Fruit fly (Drosophila melanogaster): ENCODE results near the gene Mks1.

Mks1 gene

DNA sequence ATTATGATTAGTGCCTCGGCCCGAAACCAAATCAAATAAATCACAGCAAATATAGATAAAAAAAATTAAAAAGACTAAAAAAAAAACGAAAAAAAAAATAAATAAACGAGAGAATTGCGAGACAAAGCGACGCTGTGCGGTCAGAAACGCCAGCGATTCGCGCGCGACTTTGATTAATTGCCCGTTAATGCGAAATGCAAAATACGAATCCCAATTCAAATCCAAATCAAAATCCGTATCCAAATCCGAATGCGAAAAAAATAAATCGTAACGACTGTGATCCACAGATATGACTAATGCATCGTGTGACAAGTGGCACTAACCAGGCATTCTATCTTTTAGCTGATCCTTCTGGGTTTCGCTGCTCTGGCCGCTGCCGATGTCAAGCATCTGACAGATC is 8.9 kb downstream of the Mks1 start:
- TF ChIP-seq brk (GFP tag; optimal IDR thresholded peaks at IDR 0.05) (no peak), tai (GFP tag; optimal IDR thresholded peaks at IDR 0.05) (no peak), Mio (GFP tag; optimal IDR thresholded peaks at IDR 0.05) (no peak), N (GFP tag; optimal IDR thresholded peaks at IDR 0.05) (no peak), CrebA (GFP tag; optimal IDR thresholded peaks at IDR 0.05; ENCODE audit: borderline replicate concordance) (no peak), psq (GFP tag; optimal IDR thresholded peaks at IDR 0.05) (no peak), br (GFP tag; optimal IDR thresholded peaks at IDR 0.05) (no peak), ey (GFP tag; optimal IDR thresholded peaks at IDR 0.05) (no peak), woc (GFP tag; optimal IDR thresholded peaks at IDR 0.05) (no peak), Dif (GFP tag; optimal IDR thresholded peaks at IDR 0.05; ENCODE audit: partially characterized antibody) (no peak), CG32264 (GFP tag; optimal IDR thresholded peaks at IDR 0.05) (no peak), GATAd (GFP tag; optimal IDR thresholded peaks at IDR 0.05) (no peak), sv (GFP tag; optimal IDR thresholded peaks at IDR 0.05) (no peak), Hr78 (GFP tag; optimal IDR thresholded peaks at IDR 0.05) (no peak), pan (optimal IDR thresholded peaks at IDR 0.05) (no peak), Rel (GFP tag; optimal IDR thresholded peaks at IDR 0.05) (no peak), Rel (tag; optimal IDR thresholded peaks at IDR 0.05) (no peak), OdsH (GFP tag; optimal IDR thresholded peaks at IDR 0.05) (no peak), lola (GFP tag; optimal IDR thresholded peaks at IDR 0.05) (no peak), Vsx2 (GFP tag; optimal IDR thresholded peaks at IDR 0.05; ENCODE audit: partially characterized antibody) (no peak), Hr83 (GFP tag; optimal IDR thresholded peaks at IDR 0.05; ENCODE audit: poor library complexity, severe bottlenecking) (no peak)

DNA sequence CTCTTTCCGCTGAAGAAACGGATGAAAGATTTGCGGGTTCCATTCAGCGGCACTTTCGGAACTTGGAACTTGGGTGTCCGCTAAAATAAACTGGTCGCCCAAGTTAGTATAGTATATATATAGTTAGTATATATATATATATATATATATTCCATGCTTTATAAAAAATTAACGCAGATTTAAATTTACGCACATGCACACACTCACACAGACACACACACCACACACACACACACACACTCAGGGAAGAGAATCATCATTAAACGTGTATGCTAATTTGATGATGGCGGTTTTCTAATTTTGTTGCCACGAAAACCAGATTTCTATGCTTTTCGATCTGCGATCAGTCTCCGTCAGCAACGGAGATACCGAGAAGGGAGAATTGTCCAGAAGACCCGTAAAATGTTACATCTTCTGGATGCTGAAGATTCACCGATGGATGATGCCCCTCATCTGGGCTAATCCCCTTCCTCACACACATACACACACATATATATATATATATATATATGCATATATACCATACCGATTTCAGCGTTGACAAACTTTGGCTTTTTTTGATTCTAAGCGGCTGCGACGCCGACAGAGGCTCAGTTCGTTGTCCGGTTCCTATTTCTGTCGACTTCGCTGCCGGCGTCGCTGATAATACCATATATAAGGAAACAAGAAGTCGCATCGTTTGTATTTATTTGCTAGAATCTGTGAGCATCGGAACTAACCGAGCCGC is 9.9 kb downstream of the Mks1 start, which contains the start of gene Cpr11A:
Gene Cpr11A (plus strand): TSS at position 677 of the 727 bp plus-strand sequence.
- no peak for TF ChIP-seq Dif (GFP tag; optimal IDR thresholded peaks at IDR 0.05; ENCODE audit: partially characterized antibody)
- no peak for TF ChIP-seq dmrt93B (GFP tag; optimal IDR thresholded peaks at IDR 0.05)
- no peak for TF ChIP-seq OdsH (GFP tag; optimal IDR thresholded peaks at IDR 0.05)
- no peak for TF ChIP-seq Myc (optimal IDR thresholded peaks at IDR 0.05)
- TF ChIP-seq brk (GFP tag; optimal IDR thresholded peaks at IDR 0.05) = no peak
- no peak for TF ChIP-seq GATAd (GFP tag; optimal IDR thresholded peaks at IDR 0.05)
- no peak for TF ChIP-seq Mio (GFP tag; optimal IDR thresholded peaks at IDR 0.05)
- TF ChIP-seq Hr83 (GFP tag; optimal IDR thresholded peaks at IDR 0.05; ENCODE audit: poor library complexity, severe bottlenecking) = no peak
- no peak for TF ChIP-seq sv (GFP tag; optimal IDR thresholded peaks at IDR 0.05)
- TF ChIP-seq usp (GFP tag; optimal IDR thresholded peaks at IDR 0.05) = no peak
- TF ChIP-seq Jra (GFP tag; optimal IDR thresholded peaks at IDR 0.05) = no peak
- no peak for TF ChIP-seq pan (optimal IDR thresholded peaks at IDR 0.05)
- no peak for TF ChIP-seq br (GFP tag; optimal IDR thresholded peaks at IDR 0.05)
- no peak for TF ChIP-seq jim (GFP tag; optimal IDR thresholded peaks at IDR 0.05)
- no peak for TF ChIP-seq h (GFP tag; optimal IDR thresholded peaks at IDR 0.05)
- no peak for TF ChIP-seq psq (GFP tag; optimal IDR thresholded peaks at IDR 0.05)
- no peak for TF ChIP-seq lola (GFP tag; optimal IDR thresholded peaks at IDR 0.05)
- TF ChIP-seq dl (GFP tag; optimal IDR thresholded peaks at IDR 0.05; ENCODE audit: insufficient read depth in 1 of 2, partially characterized antibody in 2 of 2) = no peak
- TF ChIP-seq Sp1 (GFP tag; optimal IDR thresholded peaks at IDR 0.05) = no peak
- no peak for TF ChIP-seq tai (GFP tag; optimal IDR thresholded peaks at IDR 0.05)

DNA sequence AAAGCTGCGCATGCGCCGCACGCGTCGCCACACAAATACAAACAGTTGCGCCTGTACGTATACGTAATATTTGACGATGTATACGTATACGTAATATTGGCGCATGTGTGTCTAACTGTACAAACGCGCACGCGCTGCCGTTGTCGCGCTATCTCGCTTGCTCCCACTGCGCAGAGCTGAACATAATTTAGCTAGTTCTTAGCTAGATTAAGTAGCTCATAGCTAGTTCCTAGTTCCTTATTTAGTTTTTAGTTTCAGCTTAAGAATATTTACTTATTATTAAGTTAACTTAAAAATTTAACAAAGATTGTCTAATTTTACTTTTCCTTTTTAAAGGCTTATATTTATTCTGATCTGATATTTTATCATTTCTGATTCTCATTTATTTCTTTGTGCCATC is 16.1 kb downstream of the Mks1 start:
- TF ChIP-seq CrebA (GFP tag; optimal IDR thresholded peaks at IDR 0.05; ENCODE audit: borderline replicate concordance) (no peak), woc (GFP tag; optimal IDR thresholded peaks at IDR 0.05) (no peak), fru (GFP tag; optimal IDR thresholded peaks at IDR 0.05) (no peak), sv (GFP tag; optimal IDR thresholded peaks at IDR 0.05) (no peak), Myc (optimal IDR thresholded peaks at IDR 0.05) (peak; percentile 25), h (GFP tag; optimal IDR thresholded peaks at IDR 0.05) (peak; percentile 63), Hnf4 (GFP tag; optimal IDR thresholded peaks at IDR 0.05) (no peak)

DNA sequence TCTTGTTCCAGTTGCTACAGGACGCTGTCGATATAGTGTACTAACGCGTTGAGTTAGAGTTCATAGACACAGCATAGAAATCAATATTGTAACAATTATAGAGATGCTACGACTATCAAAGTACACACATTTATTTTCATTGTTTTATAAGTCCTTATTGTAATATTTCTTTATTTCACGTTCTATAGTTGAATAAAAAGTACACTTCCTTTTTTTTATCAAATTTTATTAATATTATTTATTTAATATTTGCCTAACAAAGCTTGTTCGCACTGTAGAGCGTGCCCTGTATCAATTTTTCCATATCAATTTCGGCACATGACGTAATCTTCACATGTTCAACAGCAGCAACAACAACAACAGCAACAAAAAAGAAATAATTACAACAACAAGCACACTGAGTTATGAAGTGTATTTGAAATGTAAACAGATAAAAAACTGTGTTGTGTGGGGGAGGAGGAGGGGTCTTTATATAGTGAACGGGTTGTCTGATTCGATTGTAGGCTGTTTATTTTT is 22.4 kb downstream of the Mks1 start:
- TF ChIP-seq foxo (GFP tag; optimal IDR thresholded peaks at IDR 0.05) = peak in 1 of 2 experiments; percentile 63
- TF ChIP-seq fru (GFP tag; optimal IDR thresholded peaks at IDR 0.05) = peak; percentile 44
- TF ChIP-seq OdsH (GFP tag; optimal IDR thresholded peaks at IDR 0.05) = peak; percentile 63
- no peak for TF ChIP-seq Rel (GFP tag; optimal IDR thresholded peaks at IDR 0.05)
- TF ChIP-seq Rel (tag; optimal IDR thresholded peaks at IDR 0.05) = peak; percentile 37
- TF ChIP-seq psq (GFP tag; optimal IDR thresholded peaks at IDR 0.05) = peak; percentile 46
- no peak for TF ChIP-seq Hr78 (GFP tag; optimal IDR thresholded peaks at IDR 0.05)
- TF ChIP-seq Dif (GFP tag; optimal IDR thresholded peaks at IDR 0.05; ENCODE audit: partially characterized antibody) = no peak
- TF ChIP-seq Hnf4 (GFP tag; optimal IDR thresholded peaks at IDR 0.05) = peak; percentile 5
- TF ChIP-seq h (GFP tag; optimal IDR thresholded peaks at IDR 0.05) = peak; percentile 52
- TF ChIP-seq HLH106 (tag; optimal IDR thresholded peaks at IDR 0.05) = peak; percentile 79
- no peak for TF ChIP-seq Vsx2 (GFP tag; optimal IDR thresholded peaks at IDR 0.05; ENCODE audit: partially characterized antibody)
- TF ChIP-seq rgr (GFP tag; optimal IDR thresholded peaks at IDR 0.05) = peak; percentile 48
- no peak for TF ChIP-seq jim (GFP tag; optimal IDR thresholded peaks at IDR 0.05)
- TF ChIP-seq dmrt93B (GFP tag; optimal IDR thresholded peaks at IDR 0.05) = peak; percentile 43
- TF ChIP-seq dsf (GFP tag; optimal IDR thresholded peaks at IDR 0.05; ENCODE audit: borderline replicate concordance) = no peak
- TF ChIP-seq GATAd (GFP tag; optimal IDR thresholded peaks at IDR 0.05) = no peak
- peak; percentile 70 for TF ChIP-seq Sp1 (GFP tag; optimal IDR thresholded peaks at IDR 0.05)
- peak; percentile 45 for TF ChIP-seq ey (GFP tag; optimal IDR thresholded peaks at IDR 0.05)
